Fruit fly (Drosophila melanogaster) whole organism, prepupa: Measurements from ENCODE around the gene CG33322.

Experiments used
- Blimp-1 ChIP-seq: fragments of 200-800 bp; sonication (Bioruptor generic); optimal IDR thresholded peaks from 3 replicates; lab custom pipeline; 2017; ENCODE audit warnings: missing biosample characterization, missing genetic modification characterization, mild to moderate bottlenecking, moderate library complexity, missing genetic modification reagents
- CG10631 ChIP-seq: fragments of 200-800 bp; sonication (Bioruptor generic); optimal IDR thresholded peaks from 2 replicates; lab custom pipeline; 2016; ENCODE audit warnings: missing biosample characterization, missing genetic modification characterization
- CG10669 ChIP-seq: fragments of 200-800 bp; sonication (Bioruptor generic); optimal IDR thresholded peaks from 3 replicates; lab custom pipeline; 2018; ENCODE audit warnings: missing biosample characterization, mild to moderate bottlenecking, missing genetic modification characterization, moderate library complexity
- CG11294 ChIP-seq: fragments of 200-800 bp; sonication (Bioruptor generic); IDR thresholded peaks from 2 replicates; pipeline ENCODE4 v1.3.6; 2022; ENCODE audit warnings: missing biosample characterization, missing genetic modification characterization
- CG11762 ChIP-seq: fragments of 200-800 bp; sonication (Bioruptor generic); optimal IDR thresholded peaks from 3 replicates; lab custom pipeline; 2016; ENCODE audit warnings: missing biosample characterization, missing genetic modification characterization; ENCODE audit not compliant: insufficient read depth
- CG15336 ChIP-seq: fragments of 200-800 bp; sonication (Bioruptor generic); IDR thresholded peaks from 2 replicates; pipeline ENCODE4 v1.3.6; 2022; ENCODE audit warnings: missing biosample characterization, missing genetic modification characterization
- CG16779 ChIP-seq: fragments of 200-800 bp; sonication (Bioruptor generic); optimal IDR thresholded peaks from 3 replicates; lab custom pipeline; 2017; ENCODE audit warnings: missing biosample characterization, mild to moderate bottlenecking, missing genetic modification characterization
- CG3032 ChIP-seq: fragments of 200-800 bp; optimal IDR thresholded peaks from 2 replicates; lab custom pipeline; 2019; ENCODE audit warnings: missing biosample characterization, mild to moderate bottlenecking, missing genetic modification characterization, moderate library complexity
- CG31627 ChIP-seq: fragments of 200-800 bp; sonication (Bioruptor generic); optimal IDR thresholded peaks from 3 replicates; lab custom pipeline; 2016; ENCODE audit warnings: missing biosample characterization, missing genetic modification characterization
- CG3919 ChIP-seq: fragments of 200-800 bp; sonication (Bioruptor generic); optimal IDR thresholded peaks from 3 replicates; lab custom pipeline; 2016; ENCODE audit warnings: missing biosample characterization, missing genetic modification characterization
- CG6276 ChIP-seq: fragments of 200-800 bp; sonication (Bioruptor generic); optimal IDR thresholded peaks from 2 replicates; lab custom pipeline; 2017; ENCODE audit warnings: missing biosample characterization, mild to moderate bottlenecking, missing genetic modification characterization
- CG6792 ChIP-seq: fragments of 200-800 bp; sonication (Bioruptor generic); optimal IDR thresholded peaks from 3 replicates; lab custom pipeline; 2016; ENCODE audit warnings: missing biosample characterization, missing genetic modification characterization
- CG6808 ChIP-seq: fragments of 200-800 bp; sonication (Bioruptor generic); optimal IDR thresholded peaks from 3 replicates; lab custom pipeline; 2017; ENCODE audit warnings: missing biosample characterization, missing genetic modification characterization, mild to moderate bottlenecking, moderate library complexity, missing genetic modification reagents
- CG7368 ChIP-seq: fragments of 200-800 bp; sonication (Bioruptor generic); optimal IDR thresholded peaks from 3 replicates; lab custom pipeline; 2016; ENCODE audit warnings: missing biosample characterization, missing genetic modification characterization
- CG8119 ChIP-seq: fragments of 200-800 bp; sonication (Bioruptor generic); IDR thresholded peaks from 3 replicates; pipeline ENCODE4 v1.3.6; 2022; ENCODE audit warnings: missing biosample characterization, missing genetic modification characterization
- CG8319 ChIP-seq: fragments of 200-800 bp; sonication (Bioruptor generic); optimal IDR thresholded peaks from 3 replicates; lab custom pipeline; 2016; ENCODE audit warnings: missing biosample characterization, missing genetic modification characterization
- CG9139 ChIP-seq: fragments of 200-800 bp; sonication (Bioruptor generic); optimal IDR thresholded peaks from 3 replicates; lab custom pipeline; 2017; ENCODE audit warnings: missing biosample characterization, mild to moderate bottlenecking, missing genetic modification characterization
- Eip78C ChIP-seq: fragments of 200-800 bp; sonication (Bioruptor generic); peaks from one replicate; lab custom pipeline; 2016; ENCODE audit warnings: missing biosample characterization, missing genetic modification characterization
- Eip93F ChIP-seq: fragments of 200-800 bp; sonication (Bioruptor generic); optimal IDR thresholded peaks from 2 replicates; lab custom pipeline; 2016; ENCODE audit warnings: missing biosample characterization, mild to moderate bottlenecking, missing genetic modification characterization
- Gug ChIP-seq: fragments of 200-800 bp; sonication (Bioruptor generic); IDR thresholded peaks from 2 replicates; pipeline ENCODE4 v1.3.6; 2022; ENCODE audit warnings: missing biosample characterization, missing genetic modification characterization
- Hr4 ChIP-seq: fragments of 200-800 bp; sonication (Bioruptor generic); optimal IDR thresholded peaks from 3 replicates; lab custom pipeline; 2016; ENCODE audit warnings: missing biosample characterization, missing genetic modification characterization
- Lpt ChIP-seq: fragments of 200-800 bp; sonication (Bioruptor generic); optimal IDR thresholded peaks from 3 replicates; lab custom pipeline; 2016; ENCODE audit warnings: missing biosample characterization, missing genetic modification characterization
- Smox ChIP-seq: fragments of 200-800 bp; sonication (Bioruptor generic); optimal IDR thresholded peaks from 3 replicates; lab custom pipeline; 2016; ENCODE audit warnings: missing biosample characterization, missing genetic modification characterization
- Sox14 ChIP-seq: fragments of 200-800 bp; sonication (Bioruptor generic); optimal IDR thresholded peaks from 3 replicates; lab custom pipeline; 2016; ENCODE audit warnings: missing biosample characterization, missing genetic modification characterization
- achi ChIP-seq: fragments of 200-800 bp; sonication (Bioruptor generic); optimal IDR thresholded peaks from 3 replicates; lab custom pipeline; 2016; ENCODE audit warnings: missing biosample characterization, missing genetic modification characterization
- dsx ChIP-seq: fragments of 200-800 bp; optimal IDR thresholded peaks from 3 replicates; lab custom pipeline; 2019; ENCODE audit warnings: missing biosample characterization, mild to moderate bottlenecking, missing genetic modification characterization, moderate library complexity; ENCODE audit not compliant: poor library complexity, severe bottlenecking
- eg ChIP-seq: fragments of 200-800 bp; sonication (Bioruptor generic); IDR thresholded peaks from 3 replicates; pipeline ENCODE4 v1.3.6; 2022; ENCODE audit warnings: missing biosample characterization, missing genetic modification characterization
- esn ChIP-seq: fragments of 200-800 bp; sonication (Bioruptor generic); optimal IDR thresholded peaks from 2 replicates; lab custom pipeline; 2016; ENCODE audit warnings: missing biosample characterization, mild to moderate bottlenecking, missing genetic modification characterization, moderate library complexity
- fd85E ChIP-seq: fragments of 200-800 bp; sonication (Bioruptor generic); optimal IDR thresholded peaks from 3 replicates; lab custom pipeline; 2016; ENCODE audit warnings: missing biosample characterization, missing genetic modification characterization
- pdm3 ChIP-seq: fragments of 200-800 bp; sonication (Bioruptor generic); optimal IDR thresholded peaks from 3 replicates; lab custom pipeline; 2016; ENCODE audit warnings: missing biosample characterization, missing genetic modification characterization
- spab ChIP-seq: fragments of 200-800 bp; sonication (Bioruptor generic); optimal IDR thresholded peaks from 2 replicates; lab custom pipeline; 2017; ENCODE audit warnings: missing biosample characterization, mild to moderate bottlenecking, missing genetic modification characterization, missing genetic modification reagents
- ss ChIP-seq, 2 experiments: fragments of 200-800 bp; sonication (Bioruptor generic); optimal IDR thresholded peaks; 2 replicates in 1 of 2; 3 replicates in 1 of 2; lab custom pipeline; 2017 to 2018; ENCODE audit warnings: mild to moderate bottlenecking in 2 of 2, missing biosample characterization in 2 of 2, missing genetic modification characterization in 2 of 2, moderate library complexity in 1 of 2
- vri ChIP-seq: fragments of 200-800 bp; sonication (Bioruptor generic); optimal IDR thresholded peaks from 3 replicates; lab custom pipeline; 2016; ENCODE audit warnings: missing biosample characterization, mild to moderate bottlenecking, missing genetic modification characterization

The CG33322 gene

dm6 chr2L:20822025-20822371 lies 6.0 kb upstream of the CG33322 start (continued):
- TF ChIP-seq esn = peak; percentile 25

dm6 chr2L:20821249-20822024 lies 5.4 kb upstream of the CG33322 start:
- TF ChIP-seq Smox (GFP tag; lab: Kevin White, UChicago) (no peak), Gug (GFP tag; lab: Robert Waterston, UW) (peak; percentile 37; the same call in 1 of the 2 replicates), CG6276 (GFP tag; lab: Kevin White, UChicago) (peak; percentile 24), esn (no peak), Lpt (GFP tag; lab: Kevin White, UChicago) (peak; percentile 14), achi (GFP tag; lab: Kevin White, UChicago) (no peak), Blimp-1 (peak; percentile 40), CG8119 (GFP tag; lab: Robert Waterston, UW) (peak; percentile 76; the same call in 2 of the 3 replicates), CG11294 (GFP tag; lab: Robert Waterston, UW) (peak; percentile 59), CG6808 (GFP tag; lab: Kevin White, UChicago) (peak; percentile 40), spab (GFP tag; lab: Kevin White, UChicago) (peak; percentile 47), CG10669 (peak; percentile 41), dsx (GFP tag; lab: Kevin White, UChicago) (peak; percentile 89), CG7368 (GFP tag; lab: Kevin White, UChicago) (peak; percentile 44), pdm3 (GFP tag; lab: Kevin White, UChicago) (no peak), CG3032 (tag; lab: Kevin White, UChicago) (peak; percentile 20), Eip93F (GFP tag; lab: Kevin White, UChicago) (peak; percentile 65), CG16779 (tag; lab: Kevin White, UChicago) (peak; percentile 21), fd85E (GFP tag; lab: Kevin White, UChicago) (peak; percentile 31), CG11762 (GFP tag; lab: Kevin White, UChicago) (peak; percentile 37), Sox14 (no peak), CG8319 (GFP tag; lab: Kevin White, UChicago) (peak; percentile 30), CG9139 (GFP tag; lab: Kevin White, UChicago) (no peak), CG15336 (peak; percentile 75; the same call in 1 of the 2 replicates), Hr4 (peak; percentile 4), CG31627 (GFP tag; lab: Kevin White, UChicago) (no peak), Eip78C (GFP tag; lab: Kevin White, UChicago) (peak; percentile 73), vri (GFP tag; lab: Kevin White, UChicago) (peak; percentile 17), ss (GFP tag; optimal IDR thresholded peaks at IDR 0.05; lab: Kevin White, UChicago) (peak in 1 of 2 experiments; percentile 46), eg (peak; percentile 84)

- TF ChIP-seq CG3919 (GFP tag; lab: Kevin White, UChicago) (no peak), CG6792 (GFP tag; lab: Kevin White, UChicago) (no peak), Gug (GFP tag; lab: Robert Waterston, UW) (no peak), CG11762 (GFP tag; lab: Kevin White, UChicago) (no peak), CG10631 (no peak), dsx (GFP tag; lab: Kevin White, UChicago) (peak; percentile 35), Eip78C (GFP tag; lab: Kevin White, UChicago) (peak; percentile 19), CG6276 (GFP tag; lab: Kevin White, UChicago) (no peak)
Observed at dm6 chr2L:20820767-20821166, 4.7 kb upstream of the CG33322 start, which contains the start of gene CheB38c. CheB38c (minus strand) TSS chr2L:20820867.

- no peak for TF ChIP-seq CG11294 (GFP tag; lab: Robert Waterston, UW)
Observed at dm6 chr2L:20818432-20818831, 2.4 kb upstream of the CG33322 start, which contains the start of gene CheB38a. CheB38a (minus strand) TSS chr2L:20818532.
